Fruit fly (Drosophila melanogaster) whole organism, embryonic: ENCODE results near the gene Acp76A.
A peak's percentile ranks its signal among the peaks of the same experiment; 100 is the strongest.

Source experiments
- Abd-B ChIP-seq: fragments of 200-800 bp; sonication (Bioruptor generic); optimal IDR thresholded peaks from 2 replicates; lab custom pipeline; 2018; ENCODE audit warnings: missing biosample characterization, mild to moderate bottlenecking, missing genetic modification characterization, moderate library complexity
- Aef1 ChIP-seq: fragments of 200-800 bp; sonication (Bioruptor generic); IDR thresholded peaks from 3 replicates; pipeline ENCODE4 v1.3.6; 2022; ENCODE audit warnings: missing biosample characterization, missing genetic modification characterization
- Antp ChIP-seq: fragments of 200-800 bp; sonication (Bioruptor generic); optimal IDR thresholded peaks from 3 replicates; lab custom pipeline; 2016; ENCODE audit warnings: missing biosample characterization, missing genetic modification characterization
- CG10147 ChIP-seq: fragments of 200-800 bp; sonication (Bioruptor generic); optimal IDR thresholded peaks from 2 replicates; lab custom pipeline; 2019; ENCODE audit warnings: missing biosample characterization, mild to moderate bottlenecking, missing genetic modification characterization, moderate library complexity
- CG11456 ChIP-seq: fragments of 200-800 bp; sonication (Bioruptor generic); IDR thresholded peaks from 3 replicates; pipeline ENCODE4 v1.3.6; 2022; ENCODE audit warnings: missing biosample characterization, missing genetic modification characterization
- CG12155 ChIP-seq: fragments of 200-800 bp; sonication (Bioruptor generic); optimal IDR thresholded peaks from 3 replicates; lab custom pipeline; 2016; ENCODE audit warnings: missing biosample characterization, missing genetic modification characterization
- CG14441 ChIP-seq: fragments of 200-800 bp; sonication (Bioruptor generic); IDR thresholded peaks from 2 replicates; pipeline ENCODE4 v1.3.6; 2022; ENCODE audit warnings: missing biosample characterization, missing genetic modification characterization
- CG15011 ChIP-seq: fragments of 200-800 bp; sonication (Bioruptor generic); optimal IDR thresholded peaks from 3 replicates; lab custom pipeline; 2018; ENCODE audit warnings: missing biosample characterization, mild to moderate bottlenecking, missing genetic modification characterization
- CG1603 ChIP-seq: fragments of 200-800 bp; sonication (Bioruptor generic); optimal IDR thresholded peaks from 2 replicates; lab custom pipeline; 2019; ENCODE audit warnings: missing biosample characterization, mild to moderate bottlenecking, missing genetic modification characterization, moderate library complexity
- CG18262 ChIP-seq: fragments of 200-800 bp; optimal IDR thresholded peaks from 3 replicates; lab custom pipeline; 2019; ENCODE audit warnings: missing biosample characterization, mild to moderate bottlenecking, missing genetic modification characterization, moderate library complexity
- CG2116 ChIP-seq: fragments of 200-800 bp; sonication (Bioruptor generic); optimal IDR thresholded peaks from 3 replicates; lab custom pipeline; 2018; ENCODE audit warnings: missing biosample characterization, mild to moderate bottlenecking, missing genetic modification characterization
- CG2120 ChIP-seq: fragments of 200-800 bp; sonication (Bioruptor generic); optimal IDR thresholded peaks from 3 replicates; lab custom pipeline; 2016; ENCODE audit warnings: missing biosample characterization, missing genetic modification characterization
- CG30403 ChIP-seq: fragments of 200-800 bp; sonication (Bioruptor generic); optimal IDR thresholded peaks from 3 replicates; lab custom pipeline; 2016; ENCODE audit warnings: missing biosample characterization, missing genetic modification characterization
- CG31441 ChIP-seq: fragments of 200-800 bp; sonication (Bioruptor generic); IDR thresholded peaks from 2 replicates; pipeline ENCODE4 v1.3.6; 2022; ENCODE audit warnings: missing biosample characterization, missing genetic modification characterization
- CG4617 ChIP-seq: fragments of 200-800 bp; sonication (Bioruptor generic); optimal IDR thresholded peaks from 3 replicates; lab custom pipeline; 2016; ENCODE audit warnings: missing biosample characterization, missing genetic modification characterization, borderline replicate concordance
- CG6272 ChIP-seq: fragments of 200-800 bp; sonication (Bioruptor generic); IDR thresholded peaks from 2 replicates; pipeline ENCODE4 v1.3.6; 2022; ENCODE audit warnings: missing biosample characterization, missing genetic modification characterization
- CG6765 ChIP-seq: fragments of 200-800 bp; sonication (Bioruptor generic); optimal IDR thresholded peaks from 3 replicates; lab custom pipeline; 2017; ENCODE audit warnings: missing biosample characterization, mild to moderate bottlenecking, missing genetic modification characterization
- CG6813 ChIP-seq: fragments of 200-800 bp; sonication (Bioruptor generic); optimal IDR thresholded peaks from 2 replicates; lab custom pipeline; 2017; ENCODE audit warnings: missing biosample characterization, missing genetic modification characterization, mild to moderate bottlenecking, moderate library complexity, missing genetic modification reagents
- CG7745 ChIP-seq: fragments of 200-800 bp; sonication (Bioruptor generic); optimal IDR thresholded peaks from 2 replicates; lab custom pipeline; 2018; ENCODE audit warnings: missing biosample characterization, mild to moderate bottlenecking, missing genetic modification characterization, moderate library complexity
- CG9437 ChIP-seq: fragments of 200-800 bp; sonication (Bioruptor generic); optimal IDR thresholded peaks from 2 replicates; lab custom pipeline; 2018; ENCODE audit warnings: missing biosample characterization, mild to moderate bottlenecking, missing genetic modification characterization
- CG9817 ChIP-seq: fragments of 200-800 bp; sonication (Bioruptor generic); optimal IDR thresholded peaks from 2 replicates; lab custom pipeline; 2018; ENCODE audit warnings: missing biosample characterization, mild to moderate bottlenecking, missing genetic modification characterization, moderate library complexity
- CG9932 ChIP-seq: fragments of 200-800 bp; sonication (Bioruptor generic); IDR thresholded peaks from 2 replicates; pipeline ENCODE4 v1.3.6; 2022; ENCODE audit warnings: missing biosample characterization, missing genetic modification characterization
- Dad ChIP-seq: fragments of 200-800 bp; sonication (Bioruptor generic); optimal IDR thresholded peaks from 3 replicates; lab custom pipeline; 2016; ENCODE audit warnings: missing biosample characterization, missing genetic modification characterization
- Dref ChIP-seq: fragments of 200-800 bp; sonication (Bioruptor generic); IDR thresholded peaks from 2 replicates; pipeline ENCODE4 v1.3.6; 2022; ENCODE audit warnings: missing biosample characterization, missing genetic modification characterization
- E2f2 ChIP-seq: fragments of 200-800 bp; sonication (Bioruptor generic); IDR thresholded peaks from 2 replicates; pipeline ENCODE4 v1.3.6; 2022; ENCODE audit warnings: missing biosample characterization, missing genetic modification characterization
- Elba2 ChIP-seq: fragments of 200-800 bp; sonication (Bioruptor generic); optimal IDR thresholded peaks from 3 replicates; lab custom pipeline; 2016; ENCODE audit warnings: missing biosample characterization, missing genetic modification characterization
- Ets97D ChIP-seq: fragments of 200-800 bp; sonication (Bioruptor generic); optimal IDR thresholded peaks from 3 replicates; lab custom pipeline; 2016; ENCODE audit warnings: missing biosample characterization, missing genetic modification characterization
- Fer2 ChIP-seq: fragments of 200-800 bp; sonication (Bioruptor generic); optimal IDR thresholded peaks from 2 replicates; lab custom pipeline; 2018; ENCODE audit warnings: missing biosample characterization, mild to moderate bottlenecking, missing genetic modification characterization, moderate library complexity
- Hand ChIP-seq: fragments of 200-800 bp; sonication (Bioruptor generic); optimal IDR thresholded peaks from 2 replicates; lab custom pipeline; 2017; ENCODE audit warnings: mild to moderate bottlenecking, missing biosample characterization, missing genetic modification reagents, missing genetic modification characterization
- Poxn ChIP-seq: fragments of 200-800 bp; sonication (Bioruptor generic); IDR thresholded peaks from 2 replicates; pipeline ENCODE4 v1.3.6; 2022; ENCODE audit warnings: missing biosample characterization, missing genetic modification characterization
- YL-1 ChIP-seq: fragments of 200-800 bp; sonication (Bioruptor generic); optimal IDR thresholded peaks from 3 replicates; lab custom pipeline; 2017; ENCODE audit warnings: missing biosample characterization, mild to moderate bottlenecking, missing genetic modification characterization
- abd-A ChIP-seq: fragments of 200-800 bp; sonication (Bioruptor generic); optimal IDR thresholded peaks from 3 replicates; lab custom pipeline; 2019; ENCODE audit warnings: missing biosample characterization, mild to moderate bottlenecking, missing genetic modification characterization, moderate library complexity
- ara ChIP-seq: fragments of 200-800 bp; sonication (Bioruptor generic); IDR thresholded peaks from 2 replicates; pipeline ENCODE4 v1.3.6; 2022; ENCODE audit warnings: missing biosample characterization, missing genetic modification characterization
- bsh ChIP-seq, 2 experiments: fragments of 200-800 bp; sonication (Bioruptor generic); optimal IDR thresholded peaks; 2 replicates each; lab custom pipeline; 2017 to 2018; ENCODE audit warnings: mild to moderate bottlenecking in 2 of 2, missing biosample characterization in 2 of 2, missing genetic modification characterization in 2 of 2, moderate library complexity in 1 of 2
- btn ChIP-seq: fragments of 200-800 bp; sonication (Bioruptor generic); optimal IDR thresholded peaks from 2 replicates; lab custom pipeline; 2016; ENCODE audit warnings: missing biosample characterization, missing genetic modification characterization
- caup ChIP-seq: fragments of 200-800 bp; sonication (Bioruptor generic); optimal IDR thresholded peaks from 3 replicates; lab custom pipeline; 2017; ENCODE audit warnings: missing biosample characterization, mild to moderate bottlenecking, missing genetic modification characterization, moderate library complexity; ENCODE audit not compliant: severe bottlenecking
- crc ChIP-seq: fragments of 200-800 bp; sonication (Bioruptor generic); optimal IDR thresholded peaks from 2 replicates; lab custom pipeline; 2016; ENCODE audit warnings: missing biosample characterization, missing genetic modification characterization
- croc ChIP-seq: fragments of 200-800 bp; sonication (Bioruptor generic); conservative IDR thresholded peaks from 3 replicates; pipeline ENCODE4 v1.3.6; 2022; ENCODE audit warnings: missing biosample characterization, missing genetic modification characterization
- hb ChIP-seq: fragments of 200-800 bp; sonication (Bioruptor generic); IDR thresholded peaks from 3 replicates; pipeline ENCODE4 v1.3.6; 2022; ENCODE audit warnings: missing biosample characterization, missing genetic modification characterization; ENCODE audit not compliant: partially characterized antibody
- inv ChIP-seq: fragments of 200-800 bp; sonication (Bioruptor generic); IDR thresholded peaks from 2 replicates; pipeline ENCODE4 v1.3.6; 2022; ENCODE audit warnings: missing biosample characterization, missing genetic modification characterization; ENCODE audit not compliant: partially characterized antibody
- jigr1 ChIP-seq: fragments of 200-800 bp; sonication (Bioruptor generic); IDR thresholded peaks from 3 replicates; pipeline ENCODE4 v1.3.6; 2022; ENCODE audit warnings: missing biosample characterization, missing genetic modification characterization
- lilli ChIP-seq: fragments of 200-800 bp; sonication (Bioruptor generic); optimal IDR thresholded peaks from 3 replicates; lab custom pipeline; 2016; ENCODE audit warnings: missing biosample characterization, missing genetic modification characterization
- nmo ChIP-seq: fragments of 200-800 bp; sonication (Bioruptor generic); optimal IDR thresholded peaks from 2 replicates; lab custom pipeline; 2018; ENCODE audit warnings: missing biosample characterization, mild to moderate bottlenecking, missing genetic modification characterization, moderate library complexity
- psq ChIP-seq: fragments of 200-800 bp; sonication (Bioruptor generic); optimal IDR thresholded peaks from 2 replicates; lab custom pipeline; 2017; ENCODE audit warnings: missing biosample characterization, missing genetic modification characterization
- sna ChIP-seq: fragments of 200-800 bp; sonication (Bioruptor generic); IDR thresholded peaks from 2 replicates; pipeline ENCODE4 v1.3.6; 2022; ENCODE audit warnings: missing biosample characterization, missing genetic modification characterization; ENCODE audit not compliant: partially characterized antibody
- sr ChIP-seq: fragments of 200-800 bp; sonication (Bioruptor generic); IDR thresholded peaks from 3 replicates; pipeline ENCODE4 v1.3.6; 2022; ENCODE audit warnings: missing biosample characterization, missing genetic modification characterization
- stc ChIP-seq: fragments of 200-800 bp; sonication (Bioruptor generic); IDR thresholded peaks from 2 replicates; pipeline ENCODE4 v1.3.6; 2022; ENCODE audit warnings: missing biosample characterization, missing genetic modification characterization
- tio ChIP-seq: fragments of 200-800 bp; sonication (Bioruptor generic); optimal IDR thresholded peaks from 2 replicates; lab custom pipeline; 2017; ENCODE audit warnings: missing biosample characterization, missing genetic modification characterization, inconsistent platforms
- tll ChIP-seq, 2 experiments: fragments of 200-800 bp in 1 of 2; fragments of >200 bp in 1 of 2; sonication (Bioruptor generic) in 1 of 2; optimal IDR thresholded peaks; 2 replicates each; lab custom pipeline; 2017 to 2019; ENCODE audit warnings: missing biosample characterization in 2 of 2, missing genetic modification characterization in 2 of 2, mild to moderate bottlenecking in 1 of 2, moderate library complexity in 1 of 2
- zen ChIP-seq: fragments of 200-800 bp; sonication (Bioruptor generic); optimal IDR thresholded peaks from 3 replicates; lab custom pipeline; 2018; ENCODE audit warnings: missing biosample characterization, mild to moderate bottlenecking, missing genetic modification characterization, moderate library complexity
- zen2 ChIP-seq: fragments of 200-800 bp; sonication (Bioruptor generic); IDR thresholded peaks from 3 replicates; pipeline ENCODE4 v1.3.6; 2022; ENCODE audit warnings: missing biosample characterization, missing genetic modification characterization; ENCODE audit not compliant: partially characterized antibody

The Acp76A gene

dm6 chr3L:19100188-19100587 is 48.4 kb upstream of the Acp76A start, which contains the start of gene Gem2 (continued):
- TF ChIP-seq CG31441 (GFP tag; lab: Robert Waterston, UW) (no peak), jigr1 (GFP tag; lab: Robert Waterston, UW) (no peak), psq (GFP tag; lab: Kevin White, UChicago) (no peak), caup (GFP tag; lab: Kevin White, UChicago) (no peak), CG15011 (GFP tag; lab: Kevin White, UChicago) (no peak), E2f2 (GFP tag; lab: Robert Waterston, UW) (peak; percentile 80), btn (GFP tag; lab: Kevin White, UChicago) (no peak), lilli (GFP tag; lab: Kevin White, UChicago) (no peak), Aef1 (no peak), zen2 (GFP tag; lab: Robert Waterston, UW) (no peak), ara (GFP tag; lab: Robert Waterston, UW) (no peak), CG18262 (tag; lab: Kevin White, UChicago) (no peak), Poxn (GFP tag; lab: Robert Waterston, UW) (no peak), CG6765 (GFP tag; lab: Kevin White, UChicago) (no peak), croc (no peak), CG7745 (tag; lab: Kevin White, UChicago) (no peak), abd-A (tag; lab: Kevin White, UChicago) (no peak), CG6272 (GFP tag; lab: Robert Waterston, UW) (no peak), YL-1 (GFP tag; lab: Kevin White, UChicago) (peak; percentile 35), tll (GFP tag; optimal IDR thresholded peaks at IDR 0.05; lab: Kevin White, UChicago) (no peak), nmo (peak; percentile 13), Ets97D (GFP tag; lab: Kevin White, UChicago) (peak; percentile 56), Abd-B (GFP tag; lab: Kevin White, UChicago) (no peak), CG12155 (GFP tag; lab: Kevin White, UChicago) (no peak), CG1603 (tag; lab: Kevin White, UChicago) (peak; percentile 56), Fer2 (tag; lab: Kevin White, UChicago) (no peak), hb (GFP tag; lab: Robert Waterston, UW) (no peak), zen (tag; lab: Kevin White, UChicago) (no peak), CG10147 (GFP tag; lab: Kevin White, UChicago) (no peak), CG2116 (GFP tag; lab: Kevin White, UChicago) (peak; percentile 24), Dad (no peak), CG14441 (GFP tag; lab: Robert Waterston, UW) (no peak), Hand (no peak), inv (no peak), CG6813 (GFP tag; lab: Kevin White, UChicago) (no peak), crc (no peak), CG2120 (GFP tag; lab: Kevin White, UChicago) (no peak), Dref (GFP tag; lab: Robert Waterston, UW) (no peak), Elba2 (GFP tag; lab: Kevin White, UChicago) (peak; percentile 54), CG9817 (tag; lab: Kevin White, UChicago) (no peak), CG9437 (GFP tag; lab: Kevin White, UChicago) (no peak), CG30403 (GFP tag; lab: Kevin White, UChicago) (no peak), tio (GFP tag; lab: Kevin White, UChicago) (no peak), sr (GFP tag; lab: Robert Waterston, UW) (no peak), CG11456 (GFP tag; lab: Robert Waterston, UW) (no peak), sna (no peak), Antp (no peak), stc (GFP tag; lab: Robert Waterston, UW) (no peak), bsh (GFP tag; optimal IDR thresholded peaks at IDR 0.05; lab: Kevin White, UChicago) (no peak), CG9932 (GFP tag; lab: Robert Waterston, UW) (no peak), CG4617 (GFP tag; lab: Kevin White, UChicago) (peak; percentile 70)
